Fruit fly (Drosophila melanogaster) whole organism, embryonic: Measurements from ENCODE around the gene CG3587.

ENCODE experiments used
- CG1024 ChIP-seq: fragments of 200-800 bp; sonication (Bioruptor generic); IDR thresholded peaks from 2 replicates; pipeline ENCODE4 v1.3.6; 2022; ENCODE audit warnings: missing biosample characterization, missing genetic modification characterization
- CG11560 ChIP-seq: fragments of 200-800 bp; sonication (Bioruptor generic); IDR thresholded peaks from 3 replicates; pipeline ENCODE4 v1.3.6; 2022; ENCODE audit warnings: missing biosample characterization, missing genetic modification characterization
- CG1233 ChIP-seq: fragments of 200-800 bp; sonication (Bioruptor generic); optimal IDR thresholded peaks from 4 replicates; lab custom pipeline; 2018; ENCODE audit warnings: missing biosample characterization, mild to moderate bottlenecking, missing genetic modification characterization
- CG14965 ChIP-seq: fragments of 200-800 bp; sonication (Bioruptor generic); optimal IDR thresholded peaks from 2 replicates; lab custom pipeline; 2016; ENCODE audit warnings: missing biosample characterization, missing genetic modification characterization, borderline replicate concordance
- CG17186 ChIP-seq: fragments of 200-800 bp; sonication (Bioruptor generic); optimal IDR thresholded peaks from 3 replicates; lab custom pipeline; 2017; ENCODE audit warnings: missing biosample characterization, missing genetic modification reagents, missing genetic modification characterization
- CG17568 ChIP-seq: fragments of 200-800 bp; sonication (Bioruptor generic); optimal IDR thresholded peaks from 2 replicates; lab custom pipeline; 2018; ENCODE audit warnings: missing biosample characterization, mild to moderate bottlenecking, missing genetic modification characterization, moderate library complexity
- CG2202 ChIP-seq: fragments of 200-800 bp; sonication (Bioruptor generic); optimal IDR thresholded peaks from 2 replicates; lab custom pipeline; 2018; ENCODE audit warnings: missing biosample characterization, mild to moderate bottlenecking, missing genetic modification characterization
- CG30403 ChIP-seq: fragments of 200-800 bp; sonication (Bioruptor generic); optimal IDR thresholded peaks from 3 replicates; lab custom pipeline; 2016; ENCODE audit warnings: missing biosample characterization, missing genetic modification characterization
- CG32767 ChIP-seq: fragments of 200-800 bp; sonication (Bioruptor generic); IDR thresholded peaks from 2 replicates; pipeline ENCODE4 v1.3.6; 2022; ENCODE audit warnings: missing biosample characterization, missing genetic modification characterization
- CG33213 ChIP-seq: fragments of 200-800 bp; sonication (Bioruptor generic); optimal IDR thresholded peaks from 3 replicates; lab custom pipeline; 2016; ENCODE audit warnings: missing biosample characterization, missing genetic modification characterization
- CG3838 ChIP-seq: fragments of 200-800 bp; sonication (Bioruptor generic); optimal IDR thresholded peaks from 3 replicates; lab custom pipeline; 2016; ENCODE audit warnings: missing biosample characterization, missing genetic modification characterization
- CG4730 ChIP-seq: fragments of 200-800 bp; sonication (Bioruptor generic); IDR thresholded peaks from 2 replicates; pipeline ENCODE4 v1.3.6; 2022; ENCODE audit warnings: missing biosample characterization, missing genetic modification characterization
- CG6175 ChIP-seq: fragments of 200-800 bp; sonication (Bioruptor generic); IDR thresholded peaks from 3 replicates; pipeline ENCODE4 v1.3.6; 2022; ENCODE audit warnings: missing biosample characterization, missing genetic modification characterization
- CG7357 ChIP-seq: fragments of 200-800 bp; sonication (Bioruptor generic); IDR thresholded peaks from 3 replicates; pipeline ENCODE4 v1.3.6; 2022; ENCODE audit warnings: missing biosample characterization, missing genetic modification characterization
- CG7745 ChIP-seq: fragments of 200-800 bp; sonication (Bioruptor generic); optimal IDR thresholded peaks from 2 replicates; lab custom pipeline; 2018; ENCODE audit warnings: missing biosample characterization, mild to moderate bottlenecking, missing genetic modification characterization, moderate library complexity
- CG7786 ChIP-seq: fragments of 200-800 bp; sonication (Bioruptor generic); optimal IDR thresholded peaks from 2 replicates; lab custom pipeline; 2016; ENCODE audit warnings: missing biosample characterization, missing genetic modification characterization
- CkIIα-i1 ChIP-seq: fragments of 200-800 bp; sonication (Bioruptor generic); IDR thresholded peaks from 2 replicates; pipeline ENCODE4 v1.3.6; 2022; ENCODE audit warnings: missing biosample characterization, missing genetic modification characterization
- Dad ChIP-seq: fragments of 200-800 bp; sonication (Bioruptor generic); optimal IDR thresholded peaks from 3 replicates; lab custom pipeline; 2016; ENCODE audit warnings: missing biosample characterization, missing genetic modification characterization
- Dbx ChIP-seq: fragments of 200-800 bp; sonication (Bioruptor generic); IDR thresholded peaks from 3 replicates; pipeline ENCODE4 v1.3.6; 2022; ENCODE audit warnings: missing biosample characterization, missing genetic modification characterization
- Dfd ChIP-seq, 2 experiments: fragments of >200 bp; optimal IDR thresholded peaks; 2 replicates each; lab custom pipeline; 2017; ENCODE audit warnings: missing biosample characterization in 2 of 2, missing genetic modification characterization in 2 of 2
- Doc3 ChIP-seq: fragments of 200-800 bp; sonication (Bioruptor generic); IDR thresholded peaks from 3 replicates; pipeline ENCODE4 v1.3.6; 2022; ENCODE audit warnings: missing biosample characterization, missing genetic modification characterization; ENCODE audit not compliant: partially characterized antibody
- Dp ChIP-seq: fragments of 200-800 bp; sonication (Bioruptor generic); optimal IDR thresholded peaks from 2 replicates; lab custom pipeline; 2018; ENCODE audit warnings: missing biosample characterization, mild to moderate bottlenecking, missing genetic modification characterization, moderate library complexity
- Ets65A ChIP-seq: fragments of 200-800 bp; sonication (Bioruptor generic); peaks from one replicate; lab custom pipeline; 2016; ENCODE audit warnings: missing biosample characterization, missing genetic modification characterization
- HLHmδ ChIP-seq: fragments of 200-800 bp; sonication (Bioruptor generic); optimal IDR thresholded peaks from 2 replicates; lab custom pipeline; 2018; ENCODE audit warnings: missing biosample characterization, mild to moderate bottlenecking, missing genetic modification characterization, moderate library complexity
- Med ChIP-seq: fragments of 200-800 bp; sonication (Bioruptor generic); peaks from one replicate; lab custom pipeline; 2016; ENCODE audit warnings: missing biosample characterization, missing genetic modification characterization, mild to moderate bottlenecking, inconsistent platforms, moderate library complexity
- NC2α ChIP-seq: fragments of 200-800 bp; sonication (Bioruptor generic); optimal IDR thresholded peaks from 2 replicates; lab custom pipeline; 2016; ENCODE audit warnings: missing biosample characterization, missing genetic modification characterization
- PHDP ChIP-seq: fragments of 200-800 bp; sonication (Bioruptor generic); optimal IDR thresholded peaks from 3 replicates; lab custom pipeline; 2018; ENCODE audit warnings: missing biosample characterization, mild to moderate bottlenecking, missing genetic modification characterization, moderate library complexity
- Pdp1 ChIP-seq, 2 experiments: fragments of 200-800 bp; sonication (Bioruptor generic); optimal IDR thresholded peaks; 3 replicates each; lab custom pipeline; 2016; ENCODE audit warnings: missing biosample characterization in 2 of 2, missing genetic modification characterization in 2 of 2, mild to moderate bottlenecking in 1 of 2, moderate library complexity in 1 of 2
- Sin3A ChIP-seq: fragments of >200 bp; optimal IDR thresholded peaks from 2 replicates; lab custom pipeline; 2018
- Sox100B ChIP-seq: fragments of 200-800 bp; sonication (Bioruptor generic); optimal IDR thresholded peaks from 3 replicates; lab custom pipeline; 2018; ENCODE audit warnings: missing biosample characterization, mild to moderate bottlenecking, missing genetic modification characterization
- bbx ChIP-seq: fragments of 200-800 bp; sonication (Bioruptor generic); IDR thresholded peaks from 2 replicates; pipeline ENCODE4 v1.3.6; 2022; ENCODE audit warnings: missing biosample characterization, missing genetic modification characterization; ENCODE audit not compliant: partially characterized antibody
- bowl ChIP-seq: fragments of 200-800 bp; sonication (Bioruptor generic); IDR thresholded peaks from 2 replicates; pipeline ENCODE4 v1.3.6; 2022; ENCODE audit warnings: missing biosample characterization, missing genetic modification characterization
- btn ChIP-seq: fragments of 200-800 bp; sonication (Bioruptor generic); optimal IDR thresholded peaks from 2 replicates; lab custom pipeline; 2016; ENCODE audit warnings: missing biosample characterization, missing genetic modification characterization
- cg ChIP-seq: fragments of 200-800 bp; sonication (Bioruptor generic); optimal IDR thresholded peaks from 3 replicates; lab custom pipeline; 2019; ENCODE audit warnings: missing biosample characterization, mild to moderate bottlenecking, missing genetic modification characterization, moderate library complexity
- dmrt11E ChIP-seq: fragments of 200-800 bp; sonication (Bioruptor generic); optimal IDR thresholded peaks from 3 replicates; lab custom pipeline; 2018; ENCODE audit warnings: missing biosample characterization, mild to moderate bottlenecking, missing genetic modification characterization, moderate library complexity
- exex ChIP-seq: fragments of 200-800 bp; sonication (Bioruptor generic); optimal IDR thresholded peaks from 4 replicates; lab custom pipeline; 2018; ENCODE audit warnings: missing biosample characterization, mild to moderate bottlenecking, missing genetic modification characterization, moderate library complexity
- eyg ChIP-seq: fragments of 200-800 bp; sonication (Bioruptor generic); optimal IDR thresholded peaks from 3 replicates; lab custom pipeline; 2016; ENCODE audit warnings: missing biosample characterization, missing genetic modification characterization
- hth ChIP-seq: fragments of >200 bp; optimal IDR thresholded peaks from 2 replicates; lab custom pipeline; 2017; ENCODE audit warnings: inconsistent platforms
- inv ChIP-seq: fragments of 200-800 bp; sonication (Bioruptor generic); IDR thresholded peaks from 2 replicates; pipeline ENCODE4 v1.3.6; 2022; ENCODE audit warnings: missing biosample characterization, missing genetic modification characterization; ENCODE audit not compliant: partially characterized antibody
- kah ChIP-seq: fragments of 200-800 bp; sonication (Bioruptor generic); optimal IDR thresholded peaks from 2 replicates; lab custom pipeline; 2018; ENCODE audit warnings: missing biosample characterization, mild to moderate bottlenecking, missing genetic modification characterization
- nau ChIP-seq: fragments of 200-800 bp; sonication (Bioruptor generic); optimal IDR thresholded peaks from 3 replicates; lab custom pipeline; 2017; ENCODE audit warnings: missing biosample characterization, mild to moderate bottlenecking, missing genetic modification characterization, missing genetic modification reagents
- nerfin-1 ChIP-seq: fragments of 200-800 bp; sonication (Bioruptor generic); optimal IDR thresholded peaks from 3 replicates; lab custom pipeline; 2019; ENCODE audit warnings: missing biosample characterization, mild to moderate bottlenecking, missing genetic modification characterization, moderate library complexity
- scrt ChIP-seq: fragments of 200-800 bp; sonication (Bioruptor generic); optimal IDR thresholded peaks from 2 replicates; lab custom pipeline; 2018; ENCODE audit warnings: missing biosample characterization, mild to moderate bottlenecking, missing genetic modification characterization, moderate library complexity
- sd ChIP-seq: fragments of 200-800 bp; sonication (Bioruptor generic); optimal IDR thresholded peaks from 3 replicates; lab custom pipeline; 2018; ENCODE audit warnings: missing biosample characterization, mild to moderate bottlenecking, missing genetic modification characterization, moderate library complexity
- stwl ChIP-seq: fragments of 200-800 bp; sonication (Bioruptor generic); optimal IDR thresholded peaks from 3 replicates; lab custom pipeline; 2018; ENCODE audit warnings: missing biosample characterization, mild to moderate bottlenecking, missing genetic modification characterization, moderate library complexity
- tgo ChIP-seq: fragments of 200-800 bp; sonication (Bioruptor generic); IDR thresholded peaks from 3 replicates; pipeline ENCODE4 v1.3.6; 2022; ENCODE audit warnings: missing biosample characterization, missing genetic modification characterization
- usp ChIP-seq: fragments of >200 bp; optimal IDR thresholded peaks from 2 replicates; lab custom pipeline; 2017; ENCODE audit warnings: missing biosample characterization, missing genetic modification characterization
- vfl ChIP-seq: fragments of 200-800 bp; sonication (Bioruptor generic); optimal IDR thresholded peaks from 2 replicates; lab custom pipeline; 2016; ENCODE audit warnings: missing biosample characterization, missing genetic modification characterization
- wor ChIP-seq: fragments of 200-800 bp; sonication (Bioruptor generic); IDR thresholded peaks from 2 replicates; pipeline ENCODE4 v1.3.6; 2022; ENCODE audit warnings: missing biosample characterization, missing genetic modification characterization
- yki ChIP-seq: fragments of >200 bp; optimal IDR thresholded peaks from 3 replicates; lab custom pipeline; 2018
- zen2 ChIP-seq: fragments of 200-800 bp; sonication (Bioruptor generic); IDR thresholded peaks from 3 replicates; pipeline ENCODE4 v1.3.6; 2022; ENCODE audit warnings: missing biosample characterization, missing genetic modification characterization; ENCODE audit not compliant: partially characterized antibody
- zf30C ChIP-seq: fragments of 200-800 bp; sonication (Bioruptor generic); optimal IDR thresholded peaks from 3 replicates; lab custom pipeline; 2018; ENCODE audit warnings: missing biosample characterization, mild to moderate bottlenecking, missing genetic modification characterization
- zfh2 ChIP-seq: fragments of 200-800 bp; sonication (Bioruptor generic); optimal IDR thresholded peaks from 2 replicates; lab custom pipeline; 2016; ENCODE audit warnings: missing biosample characterization, missing genetic modification characterization

CG3587 gene

dm6 chrX:1941669-1942092, 1.6 kb downstream of the CG3587 start, which contains the start of gene Hr4 (continued):
- TF ChIP-seq CG2202 (no peak), wor (GFP tag; lab: Robert Waterston, UW) (no peak), inv (GFP tag; lab: Robert Waterston, UW) (no peak), dmrt11E (no peak), eyg (GFP tag; lab: Kevin White, UChicago) (no peak), nau (GFP tag; lab: Kevin White, UChicago) (no peak), tgo (GFP tag; lab: Robert Waterston, UW) (no peak), Doc3 (GFP tag; lab: Robert Waterston, UW) (no peak), cg (peak; percentile 53), CG32767 (GFP tag; lab: Robert Waterston, UW) (no peak), bbx (GFP tag; lab: Robert Waterston, UW) (0 out of 2 replicates have a peak, but pooled peaks have one; percentile 23), nerfin-1 (tag; lab: Kevin White, UChicago) (no peak), CG1024 (no peak), NC2α (no peak), kah (peak; percentile 66), CG7745 (tag; lab: Kevin White, UChicago) (no peak), exex (tag; lab: Kevin White, UChicago) (no peak), Dfd (GFP tag; optimal IDR thresholded peaks at IDR 0.05; lab: Kevin White, UChicago) (no peak), hth (lab: Kevin White, UChicago) (no peak), HLHmδ (GFP tag; lab: Kevin White, UChicago) (peak; percentile 13), zf30C (peak; percentile 28), CG30403 (GFP tag; lab: Kevin White, UChicago) (no peak), Dad (GFP tag; lab: Kevin White, UChicago) (no peak), CG1233 (no peak), scrt (GFP tag; lab: Kevin White, UChicago) (no peak), Pdp1 (GFP tag; optimal IDR thresholded peaks at IDR 0.05; lab: Kevin White, UChicago) (no peak), bowl (GFP tag; lab: Robert Waterston, UW) (no peak), CG7357 (no peak), CG14965 (no peak), CG17186 (GFP tag; lab: Kevin White, UChicago) (no peak), zen2 (no peak), CG6175 (no peak), vfl (GFP tag; lab: Kevin White, UChicago) (no peak), CG4730 (GFP tag; lab: Robert Waterston, UW) (no peak), CG33213 (GFP tag; lab: Kevin White, UChicago) (no peak), Ets65A (GFP tag; lab: Kevin White, UChicago) (no peak), Med (peak; percentile 67), stwl (tag; lab: Kevin White, UChicago) (no peak), sd (tag; lab: Kevin White, UChicago) (no peak), CG7786 (GFP tag; lab: Kevin White, UChicago) (no peak), PHDP (tag; lab: Kevin White, UChicago) (no peak), CG17568 (GFP tag; lab: Kevin White, UChicago) (peak; percentile 4), CG3838 (GFP tag; lab: Kevin White, UChicago) (no peak), Sox100B (GFP tag; lab: Kevin White, UChicago) (no peak), Dbx (GFP tag; lab: Robert Waterston, UW) (no peak), btn (GFP tag; lab: Kevin White, UChicago) (no peak), usp (no peak), CG11560 (tag; lab: Robert Waterston, UW) (no peak), Dp (GFP tag; lab: Kevin White, UChicago) (no peak), CkIIα-i1 (GFP tag; lab: Robert Waterston, UW) (no peak), Sin3A (no peak), yki (lab: Kevin White, UChicago) (peak; percentile 79), zfh2 (no peak)
